Fruit fly (Drosophila melanogaster) whole organism, embryonic: ENCODE data around the gene CG13640.

ENCODE experiments used
- Aef1 ChIP-seq: fragments of 200-800 bp; sonication (Bioruptor generic); IDR thresholded peaks from 3 replicates; pipeline ENCODE4 v1.3.6; 2022; ENCODE audit warnings: missing biosample characterization, missing genetic modification characterization
- Atf3 ChIP-seq: fragments of 200-800 bp; sonication (Bioruptor generic); optimal IDR thresholded peaks from 3 replicates; lab custom pipeline; 2016; ENCODE audit warnings: missing biosample characterization, missing genetic modification characterization
- CG1024 ChIP-seq: fragments of 200-800 bp; sonication (Bioruptor generic); IDR thresholded peaks from 2 replicates; pipeline ENCODE4 v1.3.6; 2022; ENCODE audit warnings: missing biosample characterization, missing genetic modification characterization
- CG10321 ChIP-seq: fragments of 200-800 bp; sonication (Bioruptor generic); IDR thresholded peaks from 2 replicates; pipeline ENCODE4 v1.3.6; 2022; ENCODE audit warnings: missing biosample characterization, missing genetic modification characterization
- CG10366 ChIP-seq: fragments of 200-800 bp; sonication (Bioruptor generic); IDR thresholded peaks from 2 replicates; pipeline ENCODE4 v1.3.6; 2022; ENCODE audit warnings: missing biosample characterization, missing genetic modification characterization
- CG10979 ChIP-seq: fragments of 200-800 bp; sonication (Bioruptor generic); optimal IDR thresholded peaks from 2 replicates; lab custom pipeline; 2018; ENCODE audit warnings: missing biosample characterization, mild to moderate bottlenecking, missing genetic modification characterization, moderate library complexity
- CG12071 ChIP-seq: fragments of 200-800 bp; sonication (Bioruptor generic); optimal IDR thresholded peaks from 3 replicates; lab custom pipeline; 2018; ENCODE audit warnings: missing biosample characterization, mild to moderate bottlenecking, missing genetic modification characterization
- CG12942 ChIP-seq: fragments of 200-800 bp; sonication (Bioruptor generic); optimal IDR thresholded peaks from 3 replicates; lab custom pipeline; 2016; ENCODE audit warnings: missing biosample characterization, missing genetic modification characterization
- CG13296 ChIP-seq: fragments of 200-800 bp; sonication (Bioruptor generic); optimal IDR thresholded peaks from 3 replicates; lab custom pipeline; 2018; ENCODE audit warnings: missing biosample characterization, mild to moderate bottlenecking, missing genetic modification characterization
- CG13424 ChIP-seq: fragments of 200-800 bp; sonication (Bioruptor generic); optimal IDR thresholded peaks from 2 replicates; lab custom pipeline; 2019; ENCODE audit warnings: missing biosample characterization, mild to moderate bottlenecking, missing genetic modification characterization, moderate library complexity
- CG13624 ChIP-seq: fragments of 200-800 bp; sonication (Bioruptor generic); optimal IDR thresholded peaks from 2 replicates; lab custom pipeline; 2016; ENCODE audit warnings: missing biosample characterization, missing genetic modification characterization
- CG13775 ChIP-seq: fragments of 200-800 bp; sonication (Bioruptor generic); optimal IDR thresholded peaks from 3 replicates; lab custom pipeline; 2017; ENCODE audit warnings: missing biosample characterization, mild to moderate bottlenecking, missing genetic modification characterization
- CG1603 ChIP-seq: fragments of 200-800 bp; sonication (Bioruptor generic); optimal IDR thresholded peaks from 2 replicates; lab custom pipeline; 2019; ENCODE audit warnings: missing biosample characterization, mild to moderate bottlenecking, missing genetic modification characterization, moderate library complexity
- CG16813 ChIP-seq: fragments of 200-800 bp; sonication (Bioruptor generic); IDR thresholded peaks from 3 replicates; pipeline ENCODE4 v1.3.6; 2022; ENCODE audit warnings: missing biosample characterization, missing genetic modification characterization; ENCODE audit not compliant: partially characterized antibody
- CG2120 ChIP-seq: fragments of 200-800 bp; sonication (Bioruptor generic); optimal IDR thresholded peaks from 3 replicates; lab custom pipeline; 2016; ENCODE audit warnings: missing biosample characterization, missing genetic modification characterization
- CG2199 ChIP-seq: fragments of 200-800 bp; sonication (Bioruptor generic); IDR thresholded peaks from 3 replicates; pipeline ENCODE4 v1.3.6; 2022; ENCODE audit warnings: missing biosample characterization, missing genetic modification characterization
- CG2889 ChIP-seq: fragments of 200-800 bp; sonication (Bioruptor generic); IDR thresholded peaks from 3 replicates; pipeline ENCODE4 v1.3.6; 2022; ENCODE audit warnings: missing biosample characterization, missing genetic modification characterization
- CG34224 ChIP-seq: fragments of 200-800 bp; sonication (Bioruptor generic); IDR thresholded peaks from 3 replicates; pipeline ENCODE4 v1.3.6; 2022; ENCODE audit warnings: missing biosample characterization, missing genetic modification characterization; ENCODE audit not compliant: partially characterized antibody
- CG34422 ChIP-seq: fragments of 200-800 bp; sonication (Bioruptor generic); IDR thresholded peaks from 3 replicates; pipeline ENCODE4 v1.3.6; 2022; ENCODE audit warnings: missing biosample characterization, missing genetic modification characterization
- CG5180 ChIP-seq: fragments of 200-800 bp; sonication (Bioruptor generic); optimal IDR thresholded peaks from 3 replicates; lab custom pipeline; 2017; ENCODE audit warnings: missing biosample characterization, missing genetic modification characterization, mild to moderate bottlenecking, moderate library complexity, missing genetic modification reagents
- CG7556 ChIP-seq: fragments of 200-800 bp; sonication (Bioruptor generic); optimal IDR thresholded peaks from 2 replicates; lab custom pipeline; 2017; ENCODE audit warnings: missing biosample characterization, mild to moderate bottlenecking, missing genetic modification characterization
- CG9215 ChIP-seq: fragments of 200-800 bp; sonication (Bioruptor generic); IDR thresholded peaks from 2 replicates; pipeline ENCODE4 v1.3.6; 2022; ENCODE audit warnings: missing biosample characterization, missing genetic modification characterization
- Chrac-16 ChIP-seq: fragments of 200-800 bp; sonication (Bioruptor generic); optimal IDR thresholded peaks from 3 replicates; lab custom pipeline; 2016; ENCODE audit warnings: missing biosample characterization, missing genetic modification characterization
- Doc2 ChIP-seq: fragments of 200-800 bp; sonication (Bioruptor generic); IDR thresholded peaks from 2 replicates; pipeline ENCODE4 v1.3.6; 2022; ENCODE audit warnings: missing biosample characterization, missing genetic modification characterization
- Hr78 ChIP-seq, 2 experiments: fragments of 200-800 bp in 1 of 2; fragments of >200 bp in 1 of 2; sonication (Bioruptor generic) in 1 of 2; optimal IDR thresholded peaks; 2 replicates each; lab custom pipeline; 2017 to 2019; ENCODE audit warnings: missing biosample characterization in 2 of 2, missing genetic modification characterization in 2 of 2, mild to moderate bottlenecking in 1 of 2, moderate library complexity in 1 of 2
- Lhr ChIP-seq: fragments of 200-800 bp; sonication (Bioruptor generic); optimal IDR thresholded peaks from 3 replicates; lab custom pipeline; 2017; ENCODE audit warnings: mild to moderate bottlenecking, missing biosample characterization, missing genetic modification reagents, missing genetic modification characterization
- Ptx1 ChIP-seq: fragments of 200-800 bp; sonication (Bioruptor generic); IDR thresholded peaks from 2 replicates; pipeline ENCODE4 v1.3.6; 2022; ENCODE audit warnings: missing biosample characterization, missing genetic modification characterization
- Sox100B ChIP-seq: fragments of 200-800 bp; sonication (Bioruptor generic); optimal IDR thresholded peaks from 3 replicates; lab custom pipeline; 2018; ENCODE audit warnings: missing biosample characterization, mild to moderate bottlenecking, missing genetic modification characterization
- Sry-β ChIP-seq: fragments of 200-800 bp; sonication (Bioruptor generic); optimal IDR thresholded peaks from 2 replicates; lab custom pipeline; 2018; ENCODE audit warnings: missing biosample characterization, mild to moderate bottlenecking, missing genetic modification characterization, moderate library complexity
- bigmax ChIP-seq: fragments of 200-800 bp; sonication (Bioruptor generic); optimal IDR thresholded peaks from 2 replicates; lab custom pipeline; 2018; ENCODE audit warnings: missing biosample characterization, mild to moderate bottlenecking, missing genetic modification characterization
- caup ChIP-seq: fragments of 200-800 bp; sonication (Bioruptor generic); optimal IDR thresholded peaks from 3 replicates; lab custom pipeline; 2017; ENCODE audit warnings: missing biosample characterization, mild to moderate bottlenecking, missing genetic modification characterization, moderate library complexity; ENCODE audit not compliant: severe bottlenecking
- chinmo ChIP-seq: fragments of 200-800 bp; sonication (Bioruptor generic); IDR thresholded peaks from 4 replicates; pipeline ENCODE4 v1.3.6; 2022; ENCODE audit warnings: missing biosample characterization, missing genetic modification characterization; ENCODE audit not compliant: partially characterized antibody
- chn ChIP-seq: fragments of 200-800 bp; sonication (Bioruptor generic); optimal IDR thresholded peaks from 2 replicates; lab custom pipeline; 2016; ENCODE audit warnings: missing biosample characterization, missing genetic modification characterization
- dmrt99B ChIP-seq: fragments of 200-800 bp; sonication (Bioruptor generic); optimal IDR thresholded peaks from 2 replicates; lab custom pipeline; 2018; ENCODE audit warnings: missing biosample characterization, mild to moderate bottlenecking, missing genetic modification characterization, moderate library complexity
- dysf ChIP-seq: fragments of 200-800 bp; sonication (Bioruptor generic); IDR thresholded peaks from 3 replicates; pipeline ENCODE4 v1.3.6; 2022; ENCODE audit warnings: missing biosample characterization, missing genetic modification characterization
- ems ChIP-seq: fragments of 200-800 bp; sonication (Bioruptor generic); optimal IDR thresholded peaks from 3 replicates; lab custom pipeline; 2016; ENCODE audit warnings: missing biosample characterization, missing genetic modification characterization
- fru ChIP-seq: fragments of >200 bp; optimal IDR thresholded peaks from 2 replicates; lab custom pipeline; 2017
- gcm ChIP-seq: fragments of 200-800 bp; sonication (Bioruptor generic); optimal IDR thresholded peaks from 2 replicates; lab custom pipeline; 2019; ENCODE audit warnings: missing biosample characterization, mild to moderate bottlenecking, missing genetic modification characterization, moderate library complexity
- gem ChIP-seq: fragments of 200-800 bp; sonication (Bioruptor generic); optimal IDR thresholded peaks from 2 replicates; lab custom pipeline; 2019; ENCODE audit warnings: missing biosample characterization, mild to moderate bottlenecking, missing genetic modification characterization, moderate library complexity
- grau ChIP-seq: fragments of 200-800 bp; optimal IDR thresholded peaks from 3 replicates; lab custom pipeline; 2019; ENCODE audit warnings: missing biosample characterization, mild to moderate bottlenecking, missing genetic modification characterization, moderate library complexity
- jing ChIP-seq: fragments of 200-800 bp; sonication (Bioruptor generic); optimal IDR thresholded peaks from 2 replicates; lab custom pipeline; 2018; ENCODE audit warnings: missing biosample characterization, mild to moderate bottlenecking, missing genetic modification characterization
- lab ChIP-seq: fragments of 200-800 bp; sonication (Bioruptor generic); optimal IDR thresholded peaks from 3 replicates; lab custom pipeline; 2017; ENCODE audit warnings: missing biosample characterization, missing genetic modification characterization, mild to moderate bottlenecking, moderate library complexity, missing genetic modification reagents
- nerfin-1 ChIP-seq: fragments of 200-800 bp; sonication (Bioruptor generic); optimal IDR thresholded peaks from 3 replicates; lab custom pipeline; 2019; ENCODE audit warnings: missing biosample characterization, mild to moderate bottlenecking, missing genetic modification characterization, moderate library complexity
- rib ChIP-seq: fragments of 200-800 bp; sonication (Bioruptor generic); IDR thresholded peaks from 2 replicates; pipeline ENCODE4 v1.3.6; 2022; ENCODE audit warnings: missing biosample characterization, missing genetic modification characterization
- sna ChIP-seq: fragments of 200-800 bp; sonication (Bioruptor generic); IDR thresholded peaks from 2 replicates; pipeline ENCODE4 v1.3.6; 2022; ENCODE audit warnings: missing biosample characterization, missing genetic modification characterization; ENCODE audit not compliant: partially characterized antibody
- sqz ChIP-seq: fragments of 200-800 bp; sonication (Bioruptor generic); optimal IDR thresholded peaks from 3 replicates; lab custom pipeline; 2018; ENCODE audit warnings: missing biosample characterization, mild to moderate bottlenecking, missing genetic modification characterization
- tup ChIP-seq: fragments of 200-800 bp; sonication (Bioruptor generic); optimal IDR thresholded peaks from 2 replicates; lab custom pipeline; 2016; ENCODE audit warnings: missing biosample characterization, mild to moderate bottlenecking, missing genetic modification characterization, moderate library complexity
- vnd ChIP-seq: fragments of 200-800 bp; sonication (Bioruptor generic); IDR thresholded peaks from 3 replicates; pipeline ENCODE4 v1.3.6; 2022; ENCODE audit warnings: missing biosample characterization, missing genetic modification characterization; ENCODE audit not compliant: partially characterized antibody
- wor ChIP-seq: fragments of 200-800 bp; sonication (Bioruptor generic); IDR thresholded peaks from 2 replicates; pipeline ENCODE4 v1.3.6; 2022; ENCODE audit warnings: missing biosample characterization, missing genetic modification characterization

The CG13640 gene

DNA sequence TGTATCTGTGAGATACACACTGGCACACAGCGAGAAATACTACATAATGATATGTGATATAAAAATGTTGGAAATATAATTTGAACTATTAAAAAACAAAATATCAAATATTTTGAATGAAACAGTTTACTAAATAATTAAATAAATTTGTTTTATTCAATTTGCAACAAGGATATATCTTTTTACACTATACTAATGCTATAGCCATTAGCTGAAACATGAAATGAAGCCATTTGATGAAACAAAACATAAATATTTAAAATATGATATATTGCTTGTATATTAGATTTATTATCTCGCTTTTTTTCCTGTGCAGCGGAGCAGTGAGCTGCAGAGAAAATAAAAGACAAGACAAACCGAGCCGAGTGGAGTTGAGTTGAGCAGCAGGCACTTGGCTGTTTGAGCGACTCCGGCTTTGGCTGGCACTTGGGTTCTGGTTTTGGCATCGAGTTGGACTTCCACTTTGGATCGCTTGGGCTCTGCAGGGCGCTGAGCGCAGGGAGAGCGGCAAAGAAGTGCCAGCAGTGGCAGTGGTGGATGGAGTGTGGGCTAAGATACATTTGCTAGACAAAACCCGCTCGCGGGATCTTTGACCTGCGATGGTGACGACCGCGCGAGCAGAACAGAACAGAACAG lies 31.5 kb upstream of the CG13640 start (continued):
- peak; percentile 92 for TF ChIP-seq dmrt99B (tag; lab: Kevin White, UChicago)
- TF ChIP-seq gem = peak; percentile 94
- no peak for TF ChIP-seq Doc2 (GFP tag; lab: Robert Waterston, UW)
- peak; percentile 47; the same call in 1 of the 2 replicates for TF ChIP-seq wor
- TF ChIP-seq fru (lab: Kevin White, UChicago) = no peak
- TF ChIP-seq chinmo = peak; percentile 56; the same call in 1 of the 4 replicates
- no peak for TF ChIP-seq sna (GFP tag; lab: Robert Waterston, UW)
- peak; percentile 95 for TF ChIP-seq CG10979 (tag; lab: Kevin White, UChicago)
- TF ChIP-seq CG13775 (GFP tag; lab: Kevin White, UChicago) = peak; percentile 68
- no peak for TF ChIP-seq CG16813
- TF ChIP-seq CG10366 (GFP tag; lab: Robert Waterston, UW) = 0 out of 2 replicates have a peak, but pooled peaks have one; percentile 19
- TF ChIP-seq Chrac-16 (GFP tag; lab: Kevin White, UChicago) = peak; percentile 49
- TF ChIP-seq jing (GFP tag; lab: Kevin White, UChicago) = no peak
- peak; percentile 57 for TF ChIP-seq CG9215 (GFP tag; lab: Robert Waterston, UW)
- 0 out of 2 replicates have a peak, but pooled peaks have one; percentile 2 for TF ChIP-seq CG1024 (GFP tag; lab: Robert Waterston, UW)
- peak; percentile 53 for TF ChIP-seq caup
- no peak for TF ChIP-seq tup (GFP tag; lab: Kevin White, UChicago)
- TF ChIP-seq CG13624 (GFP tag; lab: Kevin White, UChicago) = no peak
- TF ChIP-seq, all 482 proteins: peak for 252

DNA sequence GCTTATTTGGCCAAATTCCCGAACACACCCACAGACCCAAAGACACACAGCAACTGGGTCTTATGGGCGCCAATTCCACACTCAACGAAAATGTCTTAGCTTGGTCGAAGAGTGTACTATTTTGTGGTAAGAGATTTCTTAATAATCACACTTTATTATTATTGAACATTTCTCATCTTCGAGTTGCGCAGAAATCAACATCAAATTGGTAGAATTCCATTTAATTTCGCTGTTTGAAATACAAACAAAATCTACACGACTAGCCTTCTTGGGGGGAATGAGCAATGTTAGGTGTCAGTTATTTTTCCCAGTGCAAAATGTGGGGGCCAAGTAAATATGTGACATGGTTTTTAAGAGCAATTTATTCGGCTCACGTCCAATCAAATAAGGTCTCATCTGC lies 29.0 kb upstream of the CG13640 start:
- no peak for TF ChIP-seq CG34422
- TF ChIP-seq lab (GFP tag; lab: Kevin White, UChicago) = peak; percentile 25
- no peak for TF ChIP-seq Lhr (GFP tag; lab: Kevin White, UChicago)
- no peak for TF ChIP-seq Sry-β (GFP tag; lab: Kevin White, UChicago)
- TF ChIP-seq bigmax (GFP tag; lab: Kevin White, UChicago) = no peak
- no peak for TF ChIP-seq Sox100B (GFP tag; lab: Kevin White, UChicago)
- TF ChIP-seq CG12942 (GFP tag; lab: Kevin White, UChicago) = no peak
- no peak for TF ChIP-seq CG12071 (GFP tag; lab: Kevin White, UChicago)
- peak; percentile 3 for TF ChIP-seq CG2120 (GFP tag; lab: Kevin White, UChicago)
- no peak for TF ChIP-seq Hr78 (GFP tag; optimal IDR thresholded peaks at IDR 0.05; lab: Kevin White, UChicago)
- TF ChIP-seq CG10321 (GFP tag; lab: Robert Waterston, UW) = no peak
- no peak for TF ChIP-seq CG7556 (GFP tag; lab: Kevin White, UChicago)
- TF ChIP-seq Atf3 (GFP tag; lab: Kevin White, UChicago) = no peak
- TF ChIP-seq ems (GFP tag; lab: Kevin White, UChicago) = no peak
- TF ChIP-seq chn (GFP tag; lab: Kevin White, UChicago) = no peak
- 0 out of 3 replicates have a peak, but pooled peaks have one; percentile 38 for TF ChIP-seq dysf (GFP tag; lab: Robert Waterston, UW)
- TF ChIP-seq Ptx1 (GFP tag; lab: Robert Waterston, UW) = no peak
- no peak for TF ChIP-seq Aef1 (GFP tag; lab: Robert Waterston, UW)
- TF ChIP-seq sqz (GFP tag; lab: Kevin White, UChicago) = no peak
- TF ChIP-seq CG10366 (GFP tag; lab: Robert Waterston, UW) = no peak
- TF ChIP-seq CG2889 = no peak
- peak; percentile 32 for TF ChIP-seq grau (tag; lab: Kevin White, UChicago)
- TF ChIP-seq rib (GFP tag; lab: Robert Waterston, UW) = no peak
- no peak for TF ChIP-seq gcm (GFP tag; lab: Kevin White, UChicago)
- no peak for TF ChIP-seq vnd
- TF ChIP-seq CG5180 (GFP tag; lab: Kevin White, UChicago) = no peak
- peak; percentile 27 for TF ChIP-seq CG13424
- no peak for TF ChIP-seq CG2199 (GFP tag; lab: Robert Waterston, UW)
- no peak for TF ChIP-seq caup
- TF ChIP-seq CG13296 (GFP tag; lab: Kevin White, UChicago) = no peak
- TF ChIP-seq nerfin-1 (tag; lab: Kevin White, UChicago) = no peak
- no peak for TF ChIP-seq CG34224 (GFP tag; lab: Robert Waterston, UW)
- peak; percentile 33 for TF ChIP-seq CG1603 (tag; lab: Kevin White, UChicago)
